Worm (Caenorhabditis elegans): Measurements from ENCODE around the gene B0024.13.

DNA sequence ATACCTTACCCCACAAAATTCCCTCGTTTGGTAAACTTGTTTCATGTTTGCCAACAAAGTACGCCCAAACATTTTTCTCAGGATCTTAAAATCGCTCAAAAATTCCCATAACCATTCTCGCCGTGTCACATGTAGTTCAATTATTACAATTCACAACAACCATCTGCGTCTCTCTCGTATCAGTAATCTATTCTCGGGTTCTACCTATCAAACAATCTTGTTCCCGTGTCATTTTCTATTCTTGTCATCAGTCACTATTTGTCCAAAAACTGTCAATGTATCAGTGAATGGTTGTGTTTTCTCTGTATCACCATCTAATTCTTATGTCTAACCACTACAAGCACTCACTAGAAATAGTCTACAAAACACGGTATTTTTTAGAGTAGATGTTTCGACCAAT is 50.7 kb downstream of the B0024.13 start:
- TF ChIP-seq lin-39 (tag; optimal IDR thresholded peaks at IDR 0.05) (no peak), ztf-4 (tag; optimal IDR thresholded peaks at IDR 0.05) (no peak), elt-3 (tag; optimal IDR thresholded peaks at IDR 0.05) (no peak), unc-39 (tag; optimal IDR thresholded peaks at IDR 0.05) (no peak), nhr-12 (tag; optimal IDR thresholded peaks at IDR 0.05) (no peak), skn-1 (tag; optimal IDR thresholded peaks at IDR 0.05) (no peak), R02D3.7 (tag; optimal IDR thresholded peaks at IDR 0.05) (no peak), zag-1 (tag; optimal IDR thresholded peaks at IDR 0.05) (no peak), ceh-82 (tag; optimal IDR thresholded peaks at IDR 0.05) (no peak), snpc-4 (tag; optimal IDR thresholded peaks at IDR 0.05) (no peak), unc-62 (GFP tag; optimal IDR thresholded peaks at IDR 0.05) (no peak), elt-1 (tag; optimal IDR thresholded peaks at IDR 0.05) (no peak)
